Worm (Caenorhabditis elegans): ENCODE data around the gene sre-10.

ce11 chrV:7164210-7164609 lies 31.9 kb downstream of the sre-10 start, which contains the start of gene srh-83:
- TF ChIP-seq ceh-39 (tag; optimal IDR thresholded peaks at IDR 0.05): no peak
- no peak for TF ChIP-seq nhr-12 (tag; optimal IDR thresholded peaks at IDR 0.05)
- TF ChIP-seq lsy-2 (tag; optimal IDR thresholded peaks at IDR 0.05): no peak
- no peak for TF ChIP-seq pha-4 (tag; optimal IDR thresholded peaks at IDR 0.05)
- TF ChIP-seq zip-8 (tag; optimal IDR thresholded peaks at IDR 0.05): no peak
- no peak for TF ChIP-seq snpc-4 (tag; optimal IDR thresholded peaks at IDR 0.05)
- no peak for TF ChIP-seq unc-120 (tag; optimal IDR thresholded peaks at IDR 0.05; ENCODE audit: poor library complexity, severe bottlenecking)
- TF ChIP-seq lin-32 (GFP tag; optimal IDR thresholded peaks at IDR 0.05): no peak
- no peak for TF ChIP-seq elt-1 (tag; optimal IDR thresholded peaks at IDR 0.05; ENCODE audit: borderline replicate concordance, insufficient read depth)
- no peak for TF ChIP-seq tbx-8 (GFP tag; optimal IDR thresholded peaks at IDR 0.05)
- TF ChIP-seq mls-2 (tag; optimal IDR thresholded peaks at IDR 0.05): no peak
- no peak for TF ChIP-seq sptf-1 (tag; optimal IDR thresholded peaks at IDR 0.05)
- TF ChIP-seq unc-62 (GFP tag; optimal IDR thresholded peaks at IDR 0.05): no peak
